Worm (Caenorhabditis elegans): ENCODE data around the gene F33E11.3.

The F33E11.3 gene

ce11 chrV:258730-259129 lies 45.8 kb downstream of the F33E11.3 start, which contains the start of gene nhr-204 (continued):
- TF ChIP-seq aptf-2 (GFP tag; conservative IDR thresholded peaks at IDR 0.05) = no peak

ce11 chrV:254591-254990 lies 49.9 kb downstream of the F33E11.3 start, which contains the start of gene str-121:
TSS of gene str-121 (minus strand) at chrV:254691.
- TF ChIP-seq nhr-80 (tag; optimal IDR thresholded peaks at IDR 0.05) (no peak), nhr-120 (GFP tag; IDR thresholded peaks at IDR 0.05) (no peak), ets-4 (GFP tag; optimal IDR thresholded peaks at IDR 0.05) (no peak), lir-1 (GFP tag; conservative IDR thresholded peaks at IDR 0.05) (no peak), ztf-3 (GFP tag; optimal IDR thresholded peaks at IDR 0.05) (no peak), tbp1 (GFP tag; optimal IDR thresholded peaks at IDR 0.05) (no peak), Y53F4B.3 (GFP tag; IDR thresholded peaks at IDR 0.05) (no peak), F39B2.1 (GFP tag; IDR thresholded peaks at IDR 0.05) (no peak), efl-1 (GFP tag; optimal IDR thresholded peaks at IDR 0.05) (no peak), Y56A3A.18 (GFP tag; IDR thresholded peaks at IDR 0.05) (no peak), sea-2 (GFP tag; IDR thresholded peaks at IDR 0.05) (no peak)

ce11 chrV:251652-252051 lies 52.9 kb downstream of the F33E11.3 start, which contains the start of gene oac-39:
TSS of gene oac-39 (minus strand) at chrV:251752.
- TF ChIP-seq nfya-1 (tag; optimal IDR thresholded peaks at IDR 0.05; ENCODE audit: borderline replicate concordance, insufficient read depth) (no peak), C06A6.2 (GFP tag; conservative IDR thresholded peaks at IDR 0.05) (no peak), ama-1 (optimal IDR thresholded peaks at IDR 0.05) (no peak), ama-1 (GFP tag; optimal IDR thresholded peaks at IDR 0.05) (no peak), ztf-18 (tag; optimal IDR thresholded peaks at IDR 0.05) (no peak), F33H1.4 (GFP tag; IDR thresholded peaks at IDR 0.05) (no peak), F39B2.1 (GFP tag; IDR thresholded peaks at IDR 0.05) (no peak), unc-130 (GFP tag; optimal IDR thresholded peaks at IDR 0.05) (no peak), mcd-1 (GFP tag; IDR thresholded peaks at IDR 0.05) (no peak)
